Worm (Caenorhabditis elegans) whole organism, L3 larva: ENCODE measurements around the gene ZK287.9.

Source experiments
- ZK546.5 ChIP-seq: sonication (generic microtip); optimal IDR thresholded peaks from 2 replicates; lab custom pipeline; 2017; ENCODE audit warnings: missing biosample characterization, missing genetic modification characterization
- ama-1 ChIP-seq: fragments of 150-350 bp; optimal IDR thresholded peaks from 2 replicates; lab custom pipeline; 2018
- ceh-16 ChIP-seq: sonication (generic microtip); optimal IDR thresholded peaks from 2 replicates; lab custom pipeline; 2017; ENCODE audit warnings: missing biosample characterization, missing genetic modification characterization
- ceh-28 ChIP-seq: fragments of 150-350 bp; optimal IDR thresholded peaks from 2 replicates; lab custom pipeline; 2014; ENCODE audit warnings: missing biosample characterization, missing genetic modification reagents, missing genetic modification characterization
- daf-12 ChIP-seq: fragments of 150-350 bp; optimal IDR thresholded peaks from 2 replicates; lab custom pipeline; 2014; ENCODE audit warnings: missing biosample characterization, missing genetic modification reagents, missing genetic modification characterization
- egl-27 ChIP-seq: sonication (generic microtip); optimal IDR thresholded peaks from 4 replicates; lab custom pipeline; 2017; ENCODE audit warnings: missing biosample characterization, missing genetic modification reagents, missing genetic modification characterization
- egl-5 ChIP-seq: fragments of 150-350 bp; optimal IDR thresholded peaks from 2 replicates; lab custom pipeline; 2017; ENCODE audit warnings: missing biosample characterization, missing genetic modification reagents, missing genetic modification characterization, inconsistent platforms
- elt-1 ChIP-seq: fragments of 150-350 bp; optimal IDR thresholded peaks from 2 replicates; lab custom pipeline; 2014; ENCODE audit warnings: missing biosample characterization, missing genetic modification characterization
- elt-2 ChIP-seq: sonication (generic microtip); optimal IDR thresholded peaks from 2 replicates; lab custom pipeline; 2016; ENCODE audit warnings: missing genetic modification reagents, mild to moderate bottlenecking, missing genetic modification characterization, missing compliant biosample characterization
- elt-3 ChIP-seq, 3 experiments: fragments of 150-350 bp in 1 of 3; sonication (generic microtip) in 2 of 3; optimal IDR thresholded peaks; 2 replicates in 2 of 3; 4 replicates in 1 of 3; lab custom pipeline; 2014 to 2017; ENCODE audit warnings: missing biosample characterization in 3 of 3, missing genetic modification characterization in 3 of 3
- fkh-10 ChIP-seq: sonication (generic microtip); optimal IDR thresholded peaks from 2 replicates; lab custom pipeline; 2017; ENCODE audit warnings: missing biosample characterization, missing genetic modification reagents, missing genetic modification characterization
- fkh-2 ChIP-seq: fragments of 150-350 bp; optimal IDR thresholded peaks from 2 replicates; lab custom pipeline; 2014; ENCODE audit warnings: missing biosample characterization, missing genetic modification reagents, missing genetic modification characterization
- fos-1 ChIP-seq: fragments of 150-350 bp; optimal IDR thresholded peaks from 2 replicates; lab custom pipeline; 2014; ENCODE audit warnings: missing biosample characterization, missing genetic modification characterization
- hmg-11 ChIP-seq: sonication (generic microtip); optimal IDR thresholded peaks from 2 replicates; lab custom pipeline; 2016; ENCODE audit warnings: missing genetic modification characterization, missing compliant biosample characterization
- lin-15B ChIP-seq: fragments of 150-350 bp; optimal IDR thresholded peaks from 2 replicates; lab custom pipeline; 2014; ENCODE audit warnings: missing biosample characterization, missing genetic modification characterization
- lin-39 ChIP-seq: fragments of 150-350 bp; optimal IDR thresholded peaks from 2 replicates; lab custom pipeline; 2018; ENCODE audit warnings: missing biosample characterization, missing genetic modification reagents, missing genetic modification characterization
- lsy-12 ChIP-seq: sonication (generic microtip); optimal IDR thresholded peaks from 2 replicates; lab custom pipeline; 2016; ENCODE audit warnings: mild to moderate bottlenecking, missing genetic modification characterization, missing compliant biosample characterization
- mdl-1 ChIP-seq: fragments of 150-350 bp; optimal IDR thresholded peaks from 2 replicates; lab custom pipeline; 2014; ENCODE audit warnings: missing biosample characterization, missing genetic modification characterization
- mml-1 ChIP-seq: fragments of 150-350 bp; sonication (generic microtip); optimal IDR thresholded peaks from 3 replicates; lab custom pipeline; 2014; ENCODE audit warnings: missing biosample characterization, missing genetic modification characterization
- nhr-11 ChIP-seq: fragments of 150-350 bp; optimal IDR thresholded peaks from 2 replicates; lab custom pipeline; 2014; ENCODE audit warnings: missing biosample characterization, missing genetic modification characterization
- nhr-12 ChIP-seq: fragments of 150-350 bp; optimal IDR thresholded peaks from 2 replicates; lab custom pipeline; 2014; ENCODE audit warnings: missing biosample characterization, missing genetic modification characterization
- nhr-237 ChIP-seq: fragments of 150-350 bp; optimal IDR thresholded peaks from 2 replicates; lab custom pipeline; 2014; ENCODE audit warnings: missing biosample characterization, missing genetic modification characterization
- nhr-25 ChIP-seq: sonication (generic microtip); optimal IDR thresholded peaks from 2 replicates; lab custom pipeline; 2017; ENCODE audit warnings: missing biosample characterization, missing genetic modification characterization
- nhr-28 ChIP-seq: fragments of 150-350 bp; optimal IDR thresholded peaks from 2 replicates; lab custom pipeline; 2014; ENCODE audit warnings: missing biosample characterization, missing genetic modification characterization
- nhr-43 ChIP-seq: sonication (generic microtip); optimal IDR thresholded peaks from 2 replicates; lab custom pipeline; 2016; ENCODE audit warnings: mild to moderate bottlenecking, missing genetic modification characterization, missing compliant biosample characterization; ENCODE audit not compliant: poor library complexity, severe bottlenecking
- nhr-67 ChIP-seq: fragments of 150-350 bp; optimal IDR thresholded peaks from 2 replicates; lab custom pipeline; 2014; ENCODE audit warnings: missing biosample characterization, missing genetic modification characterization
- nhr-77 ChIP-seq: fragments of 150-350 bp; optimal IDR thresholded peaks from 2 replicates; lab custom pipeline; 2014; ENCODE audit warnings: missing biosample characterization, missing genetic modification characterization
- pqm-1 ChIP-seq: fragments of 150-350 bp; optimal IDR thresholded peaks from 2 replicates; lab custom pipeline; 2017; ENCODE audit warnings: missing biosample characterization, missing genetic modification characterization, inconsistent platforms
- sea-2 ChIP-seq: fragments of 150-350 bp; sonication (generic microtip); optimal IDR thresholded peaks from 4 replicates; lab custom pipeline; 2014; ENCODE audit warnings: missing biosample characterization, missing genetic modification reagents, missing genetic modification characterization
- snpc-4 ChIP-seq: fragments of 150-350 bp; optimal IDR thresholded peaks from 2 replicates; lab custom pipeline; 2014; ENCODE audit warnings: missing biosample characterization, missing genetic modification characterization
- tbx-2 ChIP-seq: sonication (generic microtip); optimal IDR thresholded peaks from 2 replicates; lab custom pipeline; 2016; ENCODE audit warnings: mild to moderate bottlenecking, missing genetic modification characterization, missing compliant biosample characterization
- unc-39 ChIP-seq: sonication (generic microtip); optimal IDR thresholded peaks from 4 replicates; lab custom pipeline; 2017; ENCODE audit warnings: missing biosample characterization, missing genetic modification characterization
- unc-62 ChIP-seq: fragments of 150-350 bp; sonication (generic microtip); optimal IDR thresholded peaks from 4 replicates; lab custom pipeline; 2014; ENCODE audit warnings: missing biosample characterization, missing genetic modification reagents, missing genetic modification characterization
- zag-1 ChIP-seq: fragments of 150-350 bp; optimal IDR thresholded peaks from 2 replicates; lab custom pipeline; 2014; ENCODE audit warnings: missing biosample characterization, missing genetic modification characterization
- ztf-11 ChIP-seq: fragments of 150-350 bp; optimal IDR thresholded peaks from 2 replicates; lab custom pipeline; 2014; ENCODE audit warnings: missing biosample characterization, missing genetic modification characterization

ZK287.9 gene

DNA sequence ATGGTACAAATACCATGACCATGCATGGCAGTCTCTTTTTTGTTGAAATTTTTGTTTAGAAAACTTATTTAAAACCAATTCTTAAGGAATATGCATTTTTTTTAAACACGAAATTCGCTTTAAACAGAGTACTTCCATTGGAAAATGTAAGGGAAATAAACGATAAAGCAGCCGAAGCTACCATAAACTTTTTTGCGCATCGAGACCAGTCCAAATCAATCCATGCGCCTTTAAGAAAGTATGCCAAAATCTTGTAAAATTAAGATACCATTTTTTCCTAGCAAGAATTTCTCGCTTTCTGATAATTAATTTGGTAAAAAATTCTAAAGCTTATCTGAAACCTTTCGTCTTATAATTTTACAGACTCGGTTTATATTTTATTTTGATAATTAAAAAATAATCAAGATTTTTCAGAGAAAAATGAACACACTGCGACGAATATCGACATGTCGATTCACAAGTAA lies 13.5 kb downstream of the ZK287.9 start, which contains the start of gene ZK287.7:
Gene ZK287.7 (plus strand): TSS at position 414 of the 464 bp plus-strand sequence.
- TF ChIP-seq lin-15B (tag; lab: Kevin White, UChicago) = no peak
- no peak for TF ChIP-seq nhr-25 (tag; lab: Kevin White, UChicago)
- no peak for TF ChIP-seq nhr-12 (tag; lab: Kevin White, UChicago)
- no peak for TF ChIP-seq snpc-4 (tag; lab: Kevin White, UChicago)
- no peak for TF ChIP-seq tbx-2 (tag; lab: Kevin White, UChicago)
- no peak for TF ChIP-seq ama-1 (lab: Kevin White, UChicago)
- TF ChIP-seq lsy-12 (tag; lab: Kevin White, UChicago) = no peak
- TF ChIP-seq nhr-237 (tag; lab: Kevin White, UChicago) = no peak
- no peak for TF ChIP-seq pqm-1
- no peak for TF ChIP-seq nhr-67

DNA sequence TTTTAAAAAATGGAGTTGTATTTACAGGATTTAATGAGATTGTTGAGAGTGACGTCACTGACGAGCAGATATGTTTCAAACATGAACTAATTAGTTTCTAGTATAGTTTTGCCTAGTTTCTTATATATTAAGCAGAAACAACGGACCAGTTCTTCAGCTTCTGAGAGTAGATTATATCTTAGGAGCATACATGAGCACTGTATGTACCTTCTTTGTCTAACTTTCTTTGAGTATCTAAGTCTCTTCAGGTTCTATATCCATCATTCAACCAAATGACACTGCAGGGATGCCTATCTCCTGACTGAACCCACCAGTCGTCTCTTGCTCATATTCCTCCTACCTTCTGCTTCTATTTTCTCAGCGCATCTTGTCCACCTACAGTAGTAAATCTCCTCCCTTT lies 17.6 kb downstream of the ZK287.9 start, which contains the start of gene her-1:
Gene her-1 (plus strand): TSS at position 301 of the 400 bp plus-strand sequence.
- TF ChIP-seq lin-39 (tag; lab: Kevin White, UChicago) = no peak
- TF ChIP-seq pqm-1 = no peak
- TF ChIP-seq lsy-12 (tag; lab: Kevin White, UChicago) = no peak
- no peak for TF ChIP-seq ztf-11 (tag; lab: Kevin White, UChicago)
- TF ChIP-seq fos-1 (tag; lab: Kevin White, UChicago) = no peak
- TF ChIP-seq nhr-28 (tag; lab: Kevin White, UChicago) = no peak
- TF ChIP-seq ZK546.5 = no peak
- no peak for TF ChIP-seq nhr-25 (tag; lab: Kevin White, UChicago)
- TF ChIP-seq unc-62 = no peak

DNA sequence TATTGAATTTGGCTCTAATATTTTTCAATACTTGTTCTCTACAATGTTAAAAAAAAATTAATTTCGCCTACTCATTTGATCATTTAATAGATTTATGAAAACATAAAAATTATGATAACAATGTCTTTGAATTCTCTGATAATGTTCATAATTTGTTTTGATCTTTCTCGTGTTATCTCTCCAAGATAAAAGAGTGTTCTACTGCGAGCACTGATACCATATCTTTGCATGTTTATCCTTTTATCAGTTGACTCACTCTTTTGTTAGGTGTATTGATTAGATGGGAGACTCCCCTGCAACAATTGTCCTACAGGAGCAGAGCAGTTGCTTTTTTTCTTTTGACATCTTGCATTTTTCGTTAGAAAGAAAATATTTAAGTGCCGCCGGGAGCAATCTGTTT lies 20.1 kb downstream of the ZK287.9 start:
- TF ChIP-seq ceh-16 (no peak), elt-2 (tag; lab: Kevin White, UChicago) (peak; percentile 15)

DNA sequence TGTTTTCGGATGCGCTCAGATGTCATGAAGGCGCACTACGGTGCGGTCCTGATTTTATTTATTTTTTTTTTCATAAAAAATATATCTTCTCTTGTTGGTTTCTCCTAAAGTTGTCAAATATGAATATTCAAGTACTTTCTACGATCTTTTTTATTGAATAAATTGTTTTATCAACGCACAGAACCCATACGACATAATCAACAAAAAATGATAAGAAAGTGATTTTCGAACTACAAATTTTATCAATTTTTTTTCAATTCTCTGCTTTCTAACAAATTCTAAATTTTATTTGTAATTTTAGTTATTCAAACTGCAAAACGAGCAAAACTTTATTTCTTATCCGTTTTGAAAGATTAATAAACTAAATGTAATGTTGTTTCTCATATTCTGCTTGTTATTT lies 22.7 kb downstream of the ZK287.9 start:
- TF ChIP-seq mml-1 (no peak), elt-2 (tag; lab: Kevin White, UChicago) (peak; percentile 70), fkh-2 (tag; lab: Kevin White, UChicago) (no peak), pqm-1 (peak; percentile 32)

DNA sequence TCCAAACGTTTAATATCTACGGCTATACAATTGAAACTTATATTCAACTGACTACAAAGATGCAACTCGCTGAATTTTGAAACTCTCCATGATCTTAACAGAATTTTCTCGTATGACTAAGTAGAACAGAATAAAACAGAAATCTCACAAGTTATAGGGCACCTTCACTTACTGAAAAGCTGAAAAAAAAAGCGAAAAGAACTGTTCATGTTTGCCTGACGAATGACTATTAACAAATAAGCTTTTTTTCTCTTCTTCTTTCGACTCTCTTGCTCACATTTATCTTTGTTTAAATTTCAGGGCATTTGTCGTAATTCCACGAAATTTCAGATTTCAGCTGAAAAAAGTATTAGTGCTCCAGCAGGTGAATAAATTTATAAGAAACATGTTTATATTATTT lies 23.6 kb downstream of the ZK287.9 start, which contains the start of gene xbx-6:
Gene xbx-6 (plus strand): TSS at position 301 of the 400 bp plus-strand sequence.
- TF ChIP-seq hmg-11 (no peak), nhr-11 (no peak), mml-1 (no peak), egl-27 (tag; lab: Kevin White, UChicago) (no peak), zag-1 (tag; lab: Kevin White, UChicago) (no peak), unc-39 (tag; lab: Kevin White, UChicago) (no peak), ceh-16 (no peak), fkh-10 (GFP tag; lab: Kevin White, UChicago) (no peak), nhr-237 (tag; lab: Kevin White, UChicago) (no peak), egl-5 (tag; lab: Kevin White, UChicago) (no peak), ceh-28 (tag; lab: Kevin White, UChicago) (no peak), elt-3 (tag; optimal IDR thresholded peaks at IDR 0.05; lab: Kevin White, UChicago) (no peak), nhr-67 (no peak), nhr-28 (tag; lab: Kevin White, UChicago) (no peak)

DNA sequence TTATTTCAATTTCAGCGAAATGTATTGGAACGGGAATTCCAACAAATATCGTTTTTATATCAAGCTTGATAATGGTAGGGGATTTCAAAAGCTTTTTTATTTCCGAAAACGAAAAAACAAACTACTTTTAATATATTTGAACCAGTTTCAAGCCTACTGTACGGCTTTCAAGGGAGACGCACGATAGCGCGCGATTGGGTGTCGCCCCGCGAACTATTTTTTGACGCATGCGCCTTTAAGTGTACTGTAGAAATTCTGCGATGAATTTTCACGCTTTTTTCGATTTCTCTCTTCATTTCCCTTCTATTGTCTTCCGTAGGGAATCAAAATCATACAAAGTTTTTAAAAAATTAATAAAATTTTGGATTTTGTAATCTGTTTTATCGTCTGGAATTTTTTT lies 24.4 kb downstream of the ZK287.9 start:
- TF ChIP-seq daf-12 (no peak), elt-1 (no peak), fos-1 (tag; lab: Kevin White, UChicago) (no peak), sea-2 (no peak), nhr-77 (tag; lab: Kevin White, UChicago) (no peak), fkh-2 (tag; lab: Kevin White, UChicago) (no peak), ZK546.5 (no peak), nhr-43 (tag; lab: Kevin White, UChicago) (no peak), elt-2 (tag; lab: Kevin White, UChicago) (no peak), mdl-1 (tag; lab: Kevin White, UChicago) (no peak)
